Worm (Caenorhabditis elegans): Measurements from ENCODE around the gene srg-8.

Gene srg-8

ce11 chrIII:6206161-6206853, 48.3 kb downstream of the srg-8 start, which contains the start of the genes sna-3 and rps-3 (continued):
- peak; percentile 89 for TF ChIP-seq mep-1 (tag; optimal IDR thresholded peaks at IDR 0.05)
- TF ChIP-seq F10B5.3 (tag; optimal IDR thresholded peaks at IDR 0.05), result no peak
- no peak for TF ChIP-seq lin-15B (tag; optimal IDR thresholded peaks at IDR 0.05)
- TF ChIP-seq ces-1 (GFP tag; optimal IDR thresholded peaks at IDR 0.05), result no peak
- no peak for TF ChIP-seq lim-7 (GFP tag; IDR thresholded peaks at IDR 0.05)
- TF ChIP-seq lin-13 (GFP tag; optimal IDR thresholded peaks at IDR 0.05), result peak; percentile 72
- TF ChIP-seq nhr-10 (tag; optimal IDR thresholded peaks at IDR 0.05), result no peak
- no peak for TF ChIP-seq daf-16 (GFP tag; optimal IDR thresholded peaks at IDR 0.05)
- TF ChIP-seq daf-16 (tag; optimal IDR thresholded peaks at IDR 0.05), result peak; percentile 46
- no peak for TF ChIP-seq nhr-76 (tag; optimal IDR thresholded peaks at IDR 0.05)
- no peak for TF ChIP-seq unc-62 (GFP tag; optimal IDR thresholded peaks at IDR 0.05 in 1 of 2)
- no peak for TF ChIP-seq unc-62 (tag; optimal IDR thresholded peaks at IDR 0.05)
- no peak for TF ChIP-seq pha-4 (GFP tag; IDR thresholded peaks at IDR 0.05)
- TF ChIP-seq pha-4 (tag; optimal IDR thresholded peaks at IDR 0.05), result peak; percentile 26
- no peak for TF ChIP-seq php-3 (GFP tag; IDR thresholded peaks at IDR 0.05)
- peak; percentile 91 for TF ChIP-seq nhr-77 (tag; optimal IDR thresholded peaks at IDR 0.05)
- TF ChIP-seq ceh-62 (tag; optimal IDR thresholded peaks at IDR 0.05), result no peak
- peak; percentile 69 for TF ChIP-seq nhr-28 (tag; optimal IDR thresholded peaks at IDR 0.05)
- TF ChIP-seq dmd-6 (GFP tag; IDR thresholded peaks at IDR 0.05), result peak; percentile 43
- TF ChIP-seq hif-1 (tag; optimal IDR thresholded peaks at IDR 0.05), result peak in 1 of 2 experiments; percentile 2
- no peak for TF ChIP-seq vab-7 (GFP tag; IDR thresholded peaks at IDR 0.05)
- TF ChIP-seq nhr-6 (tag; optimal IDR thresholded peaks at IDR 0.05), result peak; percentile 45
- TF ChIP-seq attf-4 (tag; optimal IDR thresholded peaks at IDR 0.05), result no peak
- no peak for TF ChIP-seq ZK546.5 (tag; optimal IDR thresholded peaks at IDR 0.05)
- TF ChIP-seq ceh-20 (GFP tag; IDR thresholded peaks at IDR 0.05), result no peak

All from whole organism, L4 larva.